Fruit fly (Drosophila melanogaster) whole organism, embryonic: ENCODE results near the gene CG16959.

Experiments used
- BEAF-32 ChIP-seq: fragments of 200-800 bp; sonication (Bioruptor generic); optimal IDR thresholded peaks from 3 replicates; lab custom pipeline; 2017; ENCODE audit warnings: missing biosample characterization, missing genetic modification characterization, mild to moderate bottlenecking, moderate library complexity, missing genetic modification reagents
- Blimp-1 ChIP-seq: fragments of 200-800 bp; sonication (Bioruptor generic); optimal IDR thresholded peaks from 3 replicates; lab custom pipeline; 2018; ENCODE audit warnings: missing biosample characterization, missing genetic modification characterization, mild to moderate bottlenecking, moderate library complexity, missing genetic modification reagents
- CG10274 ChIP-seq: fragments of 200-800 bp; sonication (Bioruptor generic); optimal IDR thresholded peaks from 3 replicates; lab custom pipeline; 2017; ENCODE audit warnings: missing biosample characterization, mild to moderate bottlenecking, missing genetic modification characterization
- CG11504 ChIP-seq: fragments of 200-800 bp; sonication (Bioruptor generic); optimal IDR thresholded peaks from 3 replicates; lab custom pipeline; 2019; ENCODE audit warnings: missing biosample characterization, mild to moderate bottlenecking, missing genetic modification characterization, moderate library complexity
- CG12155 ChIP-seq: fragments of 200-800 bp; sonication (Bioruptor generic); optimal IDR thresholded peaks from 3 replicates; lab custom pipeline; 2016; ENCODE audit warnings: missing biosample characterization, missing genetic modification characterization
- CG12299 ChIP-seq: fragments of 200-800 bp; sonication (Bioruptor generic); optimal IDR thresholded peaks from 2 replicates; lab custom pipeline; 2018; ENCODE audit warnings: missing biosample characterization, mild to moderate bottlenecking, missing genetic modification characterization
- CG13296 ChIP-seq: fragments of 200-800 bp; sonication (Bioruptor generic); optimal IDR thresholded peaks from 3 replicates; lab custom pipeline; 2018; ENCODE audit warnings: missing biosample characterization, mild to moderate bottlenecking, missing genetic modification characterization
- CG13775 ChIP-seq: fragments of 200-800 bp; sonication (Bioruptor generic); optimal IDR thresholded peaks from 3 replicates; lab custom pipeline; 2017; ENCODE audit warnings: missing biosample characterization, mild to moderate bottlenecking, missing genetic modification characterization
- CG1602 ChIP-seq: fragments of 200-800 bp; sonication (Bioruptor generic); optimal IDR thresholded peaks from 3 replicates; lab custom pipeline; 2016; ENCODE audit warnings: missing biosample characterization, missing genetic modification characterization
- CG17359 ChIP-seq: fragments of 200-800 bp; sonication (Bioruptor generic); optimal IDR thresholded peaks from 3 replicates; lab custom pipeline; 2018; ENCODE audit warnings: missing biosample characterization, mild to moderate bottlenecking, missing genetic modification characterization, moderate library complexity
- CG1832 ChIP-seq: fragments of 200-800 bp; sonication (Bioruptor generic); optimal IDR thresholded peaks from 2 replicates; lab custom pipeline; 2017; ENCODE audit warnings: missing biosample characterization, mild to moderate bottlenecking, missing genetic modification characterization, inconsistent platforms
- CG18476 ChIP-seq: fragments of 200-800 bp; sonication (Bioruptor generic); optimal IDR thresholded peaks from 2 replicates; lab custom pipeline; 2016; ENCODE audit warnings: missing biosample characterization, mild to moderate bottlenecking, missing genetic modification characterization
- CG2120 ChIP-seq: fragments of 200-800 bp; sonication (Bioruptor generic); optimal IDR thresholded peaks from 3 replicates; lab custom pipeline; 2016; ENCODE audit warnings: missing biosample characterization, missing genetic modification characterization
- CG2875 ChIP-seq: fragments of 200-800 bp; sonication (Bioruptor generic); optimal IDR thresholded peaks from 2 replicates; lab custom pipeline; 2017; ENCODE audit warnings: missing biosample characterization, mild to moderate bottlenecking, missing genetic modification characterization, missing genetic modification reagents
- CG42726 ChIP-seq: fragments of 200-800 bp; sonication (Bioruptor generic); IDR thresholded peaks from 2 replicates; pipeline ENCODE4 v1.3.6; 2022; ENCODE audit warnings: missing biosample characterization, missing genetic modification characterization; ENCODE audit not compliant: partially characterized antibody
- CG4360 ChIP-seq: fragments of 200-800 bp; sonication (Bioruptor generic); IDR thresholded peaks from 2 replicates; pipeline ENCODE4 v1.3.6; 2022; ENCODE audit warnings: missing biosample characterization, missing genetic modification characterization
- CG4617 ChIP-seq: fragments of 200-800 bp; sonication (Bioruptor generic); optimal IDR thresholded peaks from 3 replicates; lab custom pipeline; 2016; ENCODE audit warnings: missing biosample characterization, missing genetic modification characterization, borderline replicate concordance
- CG4820 ChIP-seq: fragments of 200-800 bp; sonication (Bioruptor generic); optimal IDR thresholded peaks from 3 replicates; lab custom pipeline; 2016; ENCODE audit warnings: missing biosample characterization, missing genetic modification characterization
- CG7556 ChIP-seq: fragments of 200-800 bp; sonication (Bioruptor generic); optimal IDR thresholded peaks from 2 replicates; lab custom pipeline; 2017; ENCODE audit warnings: missing biosample characterization, mild to moderate bottlenecking, missing genetic modification characterization
- CG7839 ChIP-seq: fragments of 200-800 bp; sonication (Bioruptor generic); optimal IDR thresholded peaks from 3 replicates; lab custom pipeline; 2018; ENCODE audit warnings: missing biosample characterization, mild to moderate bottlenecking, missing genetic modification characterization, moderate library complexity
- CkIIα-i1 ChIP-seq: fragments of 200-800 bp; sonication (Bioruptor generic); IDR thresholded peaks from 2 replicates; pipeline ENCODE4 v1.3.6; 2022; ENCODE audit warnings: missing biosample characterization, missing genetic modification characterization
- Dek ChIP-seq: fragments of 200-800 bp; sonication (Bioruptor generic); optimal IDR thresholded peaks from 3 replicates; lab custom pipeline; 2019; ENCODE audit warnings: missing biosample characterization, mild to moderate bottlenecking, missing genetic modification characterization, moderate library complexity
- Eip74EF ChIP-seq, 2 experiments: fragments of 200-800 bp in 1 of 2; fragments of >200 bp in 1 of 2; sonication (Bioruptor generic) in 1 of 2; optimal IDR thresholded peaks; 2 replicates each; lab custom pipeline; 2017 to 2019; ENCODE audit warnings: missing biosample characterization in 2 of 2, missing genetic modification characterization in 2 of 2, mild to moderate bottlenecking in 1 of 2, moderate library complexity in 1 of 2
- H2.0 ChIP-seq: fragments of 200-800 bp; sonication (Bioruptor generic); IDR thresholded peaks from 2 replicates; pipeline ENCODE4 v1.3.6; 2022; ENCODE audit warnings: missing biosample characterization, missing genetic modification characterization
- HLHmδ ChIP-seq: fragments of 200-800 bp; sonication (Bioruptor generic); optimal IDR thresholded peaks from 2 replicates; lab custom pipeline; 2018; ENCODE audit warnings: missing biosample characterization, mild to moderate bottlenecking, missing genetic modification characterization, moderate library complexity
- Lhr ChIP-seq: fragments of 200-800 bp; sonication (Bioruptor generic); optimal IDR thresholded peaks from 3 replicates; lab custom pipeline; 2017; ENCODE audit warnings: mild to moderate bottlenecking, missing biosample characterization, missing genetic modification reagents, missing genetic modification characterization
- MESR4 ChIP-seq: fragments of 200-800 bp; sonication (Bioruptor generic); optimal IDR thresholded peaks from 2 replicates; lab custom pipeline; 2018; ENCODE audit warnings: missing biosample characterization, mild to moderate bottlenecking, missing genetic modification characterization, moderate library complexity
- PHDP ChIP-seq: fragments of 200-800 bp; sonication (Bioruptor generic); optimal IDR thresholded peaks from 3 replicates; lab custom pipeline; 2018; ENCODE audit warnings: missing biosample characterization, mild to moderate bottlenecking, missing genetic modification characterization, moderate library complexity
- Sin3A ChIP-seq: fragments of >200 bp; optimal IDR thresholded peaks from 2 replicates; lab custom pipeline; 2018
- croc ChIP-seq: fragments of 200-800 bp; sonication (Bioruptor generic); conservative IDR thresholded peaks from 3 replicates; pipeline ENCODE4 v1.3.6; 2022; ENCODE audit warnings: missing biosample characterization, missing genetic modification characterization
- cwo ChIP-seq: fragments of 200-800 bp; sonication (Bioruptor generic); optimal IDR thresholded peaks from 3 replicates; lab custom pipeline; 2017; ENCODE audit warnings: missing biosample characterization, missing genetic modification characterization, mild to moderate bottlenecking, moderate library complexity, missing genetic modification reagents
- dmrt11E ChIP-seq: fragments of 200-800 bp; sonication (Bioruptor generic); optimal IDR thresholded peaks from 3 replicates; lab custom pipeline; 2018; ENCODE audit warnings: missing biosample characterization, mild to moderate bottlenecking, missing genetic modification characterization, moderate library complexity
- exex ChIP-seq: fragments of 200-800 bp; sonication (Bioruptor generic); optimal IDR thresholded peaks from 4 replicates; lab custom pipeline; 2018; ENCODE audit warnings: missing biosample characterization, mild to moderate bottlenecking, missing genetic modification characterization, moderate library complexity
- gcm ChIP-seq: fragments of 200-800 bp; sonication (Bioruptor generic); optimal IDR thresholded peaks from 2 replicates; lab custom pipeline; 2019; ENCODE audit warnings: missing biosample characterization, mild to moderate bottlenecking, missing genetic modification characterization, moderate library complexity
- gcm2 ChIP-seq: fragments of 200-800 bp; sonication (Bioruptor generic); optimal IDR thresholded peaks from 2 replicates; lab custom pipeline; 2016; ENCODE audit warnings: missing biosample characterization, missing genetic modification characterization
- jing ChIP-seq: fragments of 200-800 bp; sonication (Bioruptor generic); optimal IDR thresholded peaks from 2 replicates; lab custom pipeline; 2018; ENCODE audit warnings: missing biosample characterization, mild to moderate bottlenecking, missing genetic modification characterization
- lilli ChIP-seq: fragments of 200-800 bp; sonication (Bioruptor generic); optimal IDR thresholded peaks from 3 replicates; lab custom pipeline; 2016; ENCODE audit warnings: missing biosample characterization, missing genetic modification characterization
- oc ChIP-seq: fragments of 200-800 bp; sonication (Bioruptor generic); optimal IDR thresholded peaks from 2 replicates; lab custom pipeline; 2018; ENCODE audit warnings: missing biosample characterization, mild to moderate bottlenecking, missing genetic modification characterization, moderate library complexity
- odd ChIP-seq: fragments of 200-800 bp; sonication (Bioruptor generic); optimal IDR thresholded peaks from 2 replicates; lab custom pipeline; 2017; ENCODE audit warnings: missing biosample characterization, mild to moderate bottlenecking, missing genetic modification characterization
- onecut ChIP-seq: fragments of 200-800 bp; sonication (Bioruptor generic); IDR thresholded peaks from 2 replicates; pipeline ENCODE4 v1.3.6; 2022; ENCODE audit warnings: missing biosample characterization, missing genetic modification characterization
- prd ChIP-seq, 3 experiments: fragments of >200 bp in 2 of 3; fragments of 200-800 bp in 1 of 3; sonication (Bioruptor generic) in 1 of 3; optimal IDR thresholded peaks in 2 of 3; IDR thresholded peaks in 1 of 3; 2 replicates in 2 of 3; 3 replicates in 1 of 3; pipeline versions ENCODE4 v1.3.6 to Lab custom; 2017 to 2022; ENCODE audit warnings: missing biosample characterization in 1 of 3, missing genetic modification characterization in 1 of 3
- slbo ChIP-seq: fragments of 200-800 bp; sonication (Bioruptor generic); IDR thresholded peaks from 2 replicates; pipeline ENCODE4 v1.3.6; 2022; ENCODE audit warnings: missing biosample characterization, missing genetic modification characterization
- ssp ChIP-seq: fragments of 200-800 bp; sonication (Bioruptor generic); IDR thresholded peaks from 2 replicates; pipeline ENCODE4 v1.3.6; 2022; ENCODE audit warnings: missing biosample characterization, missing genetic modification characterization
- tap ChIP-seq: fragments of 200-800 bp; optimal IDR thresholded peaks from 3 replicates; lab custom pipeline; 2019; ENCODE audit warnings: missing biosample characterization, mild to moderate bottlenecking, missing genetic modification characterization, moderate library complexity
- tna ChIP-seq: fragments of 200-800 bp; sonication (Bioruptor generic); IDR thresholded peaks from 2 replicates; pipeline ENCODE4 v1.3.6; 2022; ENCODE audit warnings: missing biosample characterization, missing genetic modification characterization; ENCODE audit not compliant: partially characterized antibody
- tup ChIP-seq: fragments of 200-800 bp; sonication (Bioruptor generic); optimal IDR thresholded peaks from 2 replicates; lab custom pipeline; 2016; ENCODE audit warnings: missing biosample characterization, mild to moderate bottlenecking, missing genetic modification characterization, moderate library complexity
- vvl ChIP-seq: fragments of 200-800 bp; sonication (Bioruptor generic); IDR thresholded peaks from 2 replicates; pipeline ENCODE4 v1.3.6; 2022; ENCODE audit warnings: missing biosample characterization, missing genetic modification characterization
- zen2 ChIP-seq: fragments of 200-800 bp; sonication (Bioruptor generic); IDR thresholded peaks from 3 replicates; pipeline ENCODE4 v1.3.6; 2022; ENCODE audit warnings: missing biosample characterization, missing genetic modification characterization; ENCODE audit not compliant: partially characterized antibody

CG16959 gene

DNA sequence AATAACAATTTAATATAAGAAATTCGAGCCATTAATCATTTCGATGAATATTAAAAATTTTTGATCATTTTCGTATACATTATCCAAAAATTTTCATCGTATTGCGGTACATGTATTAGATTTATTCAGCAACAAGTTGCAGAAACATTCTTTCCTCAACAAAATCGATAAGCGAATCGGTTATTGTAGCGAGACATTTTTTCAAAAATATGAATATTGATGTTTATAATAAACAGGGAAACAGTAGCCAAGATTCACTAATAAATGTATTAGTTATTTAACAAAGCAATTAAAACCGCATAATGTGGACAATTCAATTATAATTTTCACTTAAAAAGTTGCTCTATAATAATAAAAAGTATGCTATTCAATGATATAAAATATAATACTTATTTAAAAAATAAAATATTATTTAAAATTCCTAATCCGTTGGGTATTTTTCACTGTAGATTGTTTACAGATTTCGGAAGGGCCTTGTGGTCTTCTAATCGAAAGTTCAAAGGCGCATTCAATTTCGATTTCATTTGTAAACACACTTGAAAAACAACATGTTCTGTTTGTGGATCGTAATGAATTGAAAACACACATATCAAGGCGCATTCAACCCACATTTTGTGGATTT lies 35.9 kb downstream of the CG16959 start (continued):
- TF ChIP-seq Dek (tag; lab: Kevin White, UChicago) (peak; percentile 36), CG1832 (GFP tag; lab: Kevin White, UChicago) (no peak), BEAF-32 (GFP tag; lab: Kevin White, UChicago) (no peak), oc (tag; lab: Kevin White, UChicago) (no peak), cwo (peak; percentile 62), vvl (GFP tag; lab: Robert Waterston, UW) (no peak), PHDP (peak; percentile 53), zen2 (GFP tag; lab: Robert Waterston, UW) (no peak), Sin3A (lab: Kevin White, UChicago) (no peak), gcm (GFP tag; lab: Kevin White, UChicago) (peak; percentile 7), CG42726 (GFP tag; lab: Robert Waterston, UW) (no peak), CkIIα-i1 (GFP tag; lab: Robert Waterston, UW) (no peak), CG2120 (no peak), HLHmδ (GFP tag; lab: Kevin White, UChicago) (no peak), onecut (GFP tag; lab: Robert Waterston, UW) (no peak; the same call in 1 of the 2 replicates), CG13296 (peak; percentile 18), ssp (GFP tag; lab: Robert Waterston, UW) (no peak), CG17359 (tag; lab: Kevin White, UChicago) (peak; percentile 19), CG7839 (tag; lab: Kevin White, UChicago) (peak; percentile 57), CG4617 (GFP tag; lab: Kevin White, UChicago) (no peak), tup (no peak), CG1602 (GFP tag; lab: Kevin White, UChicago) (no peak), MESR4 (GFP tag; lab: Kevin White, UChicago) (no peak), CG10274 (GFP tag; lab: Kevin White, UChicago) (no peak), CG12155 (GFP tag; lab: Kevin White, UChicago) (no peak), Eip74EF (GFP tag; optimal IDR thresholded peaks at IDR 0.05; lab: Kevin White, UChicago) (peak in 1 of 2 experiments; percentile 15), CG7556 (GFP tag; lab: Kevin White, UChicago) (peak; percentile 17), CG18476 (GFP tag; lab: Kevin White, UChicago) (no peak), slbo (GFP tag; lab: Robert Waterston, UW) (no peak), lilli (GFP tag; lab: Kevin White, UChicago) (no peak), CG13775 (GFP tag; lab: Kevin White, UChicago) (no peak), CG4820 (GFP tag; lab: Kevin White, UChicago) (no peak), tap (tag; lab: Kevin White, UChicago) (peak; percentile 43), CG4360 (no peak), croc (GFP tag; lab: Robert Waterston, UW) (no peak), Blimp-1 (peak; percentile 82), Lhr (no peak), gcm2 (GFP tag; lab: Kevin White, UChicago) (no peak), tna (GFP tag; lab: Robert Waterston, UW) (no peak), CG2875 (GFP tag; lab: Kevin White, UChicago) (no peak), exex (no peak), CG11504 (peak; percentile 98), prd (optimal IDR thresholded peaks at IDR 0.05; lab: Kevin White, UChicago) (no peak), prd (GFP tag; IDR thresholded peaks at IDR 0.05; lab: Robert Waterston, UW) (no peak), odd (GFP tag; lab: Kevin White, UChicago) (no peak), H2.0 (GFP tag; lab: Robert Waterston, UW) (no peak), dmrt11E (tag; lab: Kevin White, UChicago) (no peak), jing (GFP tag; lab: Kevin White, UChicago) (no peak), CG12299 (tag; lab: Kevin White, UChicago) (no peak)
